Fruit fly (Drosophila melanogaster) whole organism, embryonic: ENCODE measurements around the gene CG43060.

ENCODE experiments used
- Antp ChIP-seq: fragments of 200-800 bp; sonication (Bioruptor generic); optimal IDR thresholded peaks from 3 replicates; lab custom pipeline; 2016; ENCODE audit warnings: missing biosample characterization, missing genetic modification characterization
- Atf-2 ChIP-seq: fragments of 200-800 bp; sonication (Bioruptor generic); optimal IDR thresholded peaks from 2 replicates; lab custom pipeline; 2016; ENCODE audit warnings: missing biosample characterization, missing genetic modification characterization
- CG10267 ChIP-seq: fragments of 200-800 bp; sonication (Bioruptor generic); optimal IDR thresholded peaks from 2 replicates; lab custom pipeline; 2018; ENCODE audit warnings: missing biosample characterization, mild to moderate bottlenecking, missing genetic modification characterization, moderate library complexity
- CG10274 ChIP-seq: fragments of 200-800 bp; sonication (Bioruptor generic); optimal IDR thresholded peaks from 3 replicates; lab custom pipeline; 2017; ENCODE audit warnings: missing biosample characterization, mild to moderate bottlenecking, missing genetic modification characterization
- CG12744 ChIP-seq: fragments of 200-800 bp; sonication (Bioruptor generic); optimal IDR thresholded peaks from 2 replicates; lab custom pipeline; 2016; ENCODE audit warnings: missing biosample characterization, missing genetic modification characterization
- CG12769 ChIP-seq: fragments of 200-800 bp; sonication (Bioruptor generic); optimal IDR thresholded peaks from 2 replicates; lab custom pipeline; 2019; ENCODE audit warnings: missing biosample characterization, mild to moderate bottlenecking, missing genetic modification characterization, moderate library complexity
- CG14710 ChIP-seq: fragments of 200-800 bp; sonication (Bioruptor generic); optimal IDR thresholded peaks from 3 replicates; lab custom pipeline; 2019; ENCODE audit warnings: missing biosample characterization, mild to moderate bottlenecking, missing genetic modification characterization, moderate library complexity
- CG17385 ChIP-seq: fragments of 200-800 bp; sonication (Bioruptor generic); optimal IDR thresholded peaks from 3 replicates; lab custom pipeline; 2018; ENCODE audit warnings: missing biosample characterization, mild to moderate bottlenecking, missing genetic modification characterization
- CG18619 ChIP-seq: fragments of 200-800 bp; sonication (Bioruptor generic); optimal IDR thresholded peaks from 3 replicates; lab custom pipeline; 2017; ENCODE audit warnings: missing biosample characterization, mild to moderate bottlenecking, missing genetic modification characterization
- CG2120 ChIP-seq: fragments of 200-800 bp; sonication (Bioruptor generic); optimal IDR thresholded peaks from 3 replicates; lab custom pipeline; 2016; ENCODE audit warnings: missing biosample characterization, missing genetic modification characterization
- CG2875 ChIP-seq: fragments of 200-800 bp; sonication (Bioruptor generic); optimal IDR thresholded peaks from 2 replicates; lab custom pipeline; 2017; ENCODE audit warnings: missing biosample characterization, mild to moderate bottlenecking, missing genetic modification characterization, missing genetic modification reagents
- CG4282 ChIP-seq: fragments of 200-800 bp; sonication (Bioruptor generic); optimal IDR thresholded peaks from 2 replicates; lab custom pipeline; 2016; ENCODE audit warnings: missing biosample characterization, missing genetic modification characterization
- CG4424 ChIP-seq: fragments of 200-800 bp; sonication (Bioruptor generic); optimal IDR thresholded peaks from 3 replicates; lab custom pipeline; 2016; ENCODE audit warnings: missing biosample characterization, missing genetic modification characterization
- CG4707 ChIP-seq: fragments of 200-800 bp; sonication (Bioruptor generic); optimal IDR thresholded peaks from 2 replicates; lab custom pipeline; 2018; ENCODE audit warnings: missing biosample characterization, mild to moderate bottlenecking, missing genetic modification characterization, moderate library complexity
- CG6175 ChIP-seq: fragments of 200-800 bp; sonication (Bioruptor generic); IDR thresholded peaks from 3 replicates; pipeline ENCODE4 v1.3.6; 2022; ENCODE audit warnings: missing biosample characterization, missing genetic modification characterization
- CG7372 ChIP-seq: fragments of 200-800 bp; sonication (Bioruptor generic); IDR thresholded peaks from 2 replicates; pipeline ENCODE4 v1.3.6; 2022; ENCODE audit warnings: missing biosample characterization, missing genetic modification characterization
- CG7556 ChIP-seq: fragments of 200-800 bp; sonication (Bioruptor generic); optimal IDR thresholded peaks from 2 replicates; lab custom pipeline; 2017; ENCODE audit warnings: missing biosample characterization, mild to moderate bottlenecking, missing genetic modification characterization
- CG7963 ChIP-seq: fragments of 200-800 bp; sonication (Bioruptor generic); IDR thresholded peaks from 3 replicates; pipeline ENCODE4 v1.3.6; 2022; ENCODE audit warnings: missing biosample characterization, missing genetic modification characterization; ENCODE audit not compliant: partially characterized antibody
- CG8290 ChIP-seq, 3 experiments: fragments of 200-800 bp; sonication (Bioruptor generic); optimal IDR thresholded peaks; 2 replicates each; lab custom pipeline; 2016 to 2019; ENCODE audit warnings: missing biosample characterization in 3 of 3, missing genetic modification characterization in 3 of 3, mild to moderate bottlenecking in 2 of 3, moderate library complexity in 1 of 3
- CG9727 ChIP-seq: fragments of 200-800 bp; sonication (Bioruptor generic); optimal IDR thresholded peaks from 3 replicates; lab custom pipeline; 2017; ENCODE audit warnings: missing biosample characterization, mild to moderate bottlenecking, missing genetic modification characterization
- E2f1 ChIP-seq: fragments of 200-800 bp; sonication (Bioruptor generic); IDR thresholded peaks from 2 replicates; pipeline ENCODE4 v1.3.6; 2022; ENCODE audit warnings: missing biosample characterization, missing genetic modification characterization
- Fer2 ChIP-seq: fragments of 200-800 bp; sonication (Bioruptor generic); optimal IDR thresholded peaks from 2 replicates; lab custom pipeline; 2018; ENCODE audit warnings: missing biosample characterization, mild to moderate bottlenecking, missing genetic modification characterization, moderate library complexity
- MTF-1 ChIP-seq: fragments of 200-800 bp; sonication (Bioruptor generic); optimal IDR thresholded peaks from 2 replicates; lab custom pipeline; 2018; ENCODE audit warnings: missing biosample characterization, mild to moderate bottlenecking, missing genetic modification characterization, borderline replicate concordance
- Nf-YA ChIP-seq: fragments of 200-800 bp; sonication (Bioruptor generic); IDR thresholded peaks from 2 replicates; pipeline ENCODE4 v1.3.6; 2022; ENCODE audit warnings: missing biosample characterization, missing genetic modification characterization
- PHDP ChIP-seq: fragments of 200-800 bp; sonication (Bioruptor generic); optimal IDR thresholded peaks from 3 replicates; lab custom pipeline; 2018; ENCODE audit warnings: missing biosample characterization, mild to moderate bottlenecking, missing genetic modification characterization, moderate library complexity
- Pdp1 ChIP-seq, 2 experiments: fragments of 200-800 bp; sonication (Bioruptor generic); optimal IDR thresholded peaks; 3 replicates each; lab custom pipeline; 2016; ENCODE audit warnings: missing biosample characterization in 2 of 2, missing genetic modification characterization in 2 of 2, mild to moderate bottlenecking in 1 of 2, moderate library complexity in 1 of 2
- bbx ChIP-seq: fragments of 200-800 bp; sonication (Bioruptor generic); IDR thresholded peaks from 2 replicates; pipeline ENCODE4 v1.3.6; 2022; ENCODE audit warnings: missing biosample characterization, missing genetic modification characterization; ENCODE audit not compliant: partially characterized antibody
- cad ChIP-seq: fragments of >200 bp; optimal IDR thresholded peaks from 2 replicates; lab custom pipeline; 2017; ENCODE audit warnings: missing biosample characterization, missing genetic modification characterization
- dmrt11E ChIP-seq: fragments of 200-800 bp; sonication (Bioruptor generic); optimal IDR thresholded peaks from 3 replicates; lab custom pipeline; 2018; ENCODE audit warnings: missing biosample characterization, mild to moderate bottlenecking, missing genetic modification characterization, moderate library complexity
- ems ChIP-seq: fragments of 200-800 bp; sonication (Bioruptor generic); optimal IDR thresholded peaks from 3 replicates; lab custom pipeline; 2016; ENCODE audit warnings: missing biosample characterization, missing genetic modification characterization
- en ChIP-seq: fragments of 200-800 bp; sonication (Bioruptor generic); optimal IDR thresholded peaks from 2 replicates; lab custom pipeline; 2016; ENCODE audit warnings: missing biosample characterization, missing genetic modification characterization
- gce ChIP-seq: fragments of 200-800 bp; sonication (Bioruptor generic); IDR thresholded peaks from 3 replicates; pipeline ENCODE4 v1.3.6; 2022; ENCODE audit warnings: missing biosample characterization, missing genetic modification characterization
- gsb-n ChIP-seq: fragments of 200-800 bp; sonication (Bioruptor generic); optimal IDR thresholded peaks from 3 replicates; lab custom pipeline; 2018; ENCODE audit warnings: missing biosample characterization, mild to moderate bottlenecking, missing genetic modification characterization
- her ChIP-seq: fragments of 200-800 bp; sonication (Bioruptor generic); optimal IDR thresholded peaks from 2 replicates; lab custom pipeline; 2016; ENCODE audit warnings: missing biosample characterization, missing genetic modification characterization
- kay ChIP-seq: fragments of 200-800 bp; sonication (Bioruptor generic); optimal IDR thresholded peaks from 2 replicates; lab custom pipeline; 2016; ENCODE audit warnings: missing biosample characterization, missing genetic modification characterization
- lov ChIP-seq, 2 experiments: fragments of 200-800 bp in 1 of 2; fragments of >200 bp in 1 of 2; sonication (Bioruptor generic) in 1 of 2; IDR thresholded peaks in 1 of 2; optimal IDR thresholded peaks in 1 of 2; 2 replicates in 1 of 2; 3 replicates in 1 of 2; pipeline versions ENCODE4 v1.3.6 to Lab custom; 2017 to 2022; ENCODE audit warnings: missing biosample characterization in 1 of 2, missing genetic modification characterization in 1 of 2
- nau ChIP-seq: fragments of 200-800 bp; sonication (Bioruptor generic); optimal IDR thresholded peaks from 3 replicates; lab custom pipeline; 2017; ENCODE audit warnings: missing biosample characterization, mild to moderate bottlenecking, missing genetic modification characterization, missing genetic modification reagents
- oc ChIP-seq: fragments of 200-800 bp; sonication (Bioruptor generic); optimal IDR thresholded peaks from 2 replicates; lab custom pipeline; 2018; ENCODE audit warnings: missing biosample characterization, mild to moderate bottlenecking, missing genetic modification characterization, moderate library complexity
- pb ChIP-seq: fragments of 200-800 bp; sonication (Bioruptor generic); optimal IDR thresholded peaks from 3 replicates; lab custom pipeline; 2016; ENCODE audit warnings: missing biosample characterization, missing genetic modification characterization
- phol ChIP-seq: fragments of 200-800 bp; sonication (Bioruptor generic); optimal IDR thresholded peaks from 3 replicates; lab custom pipeline; 2018; ENCODE audit warnings: missing biosample characterization, mild to moderate bottlenecking, missing genetic modification characterization, moderate library complexity
- pnt ChIP-seq: fragments of 200-800 bp; sonication (Bioruptor generic); optimal IDR thresholded peaks from 3 replicates; lab custom pipeline; 2016; ENCODE audit warnings: missing biosample characterization, missing genetic modification characterization
- pros ChIP-seq: fragments of 200-800 bp; sonication (Bioruptor generic); optimal IDR thresholded peaks from 3 replicates; lab custom pipeline; 2019; ENCODE audit warnings: missing biosample characterization, mild to moderate bottlenecking, missing genetic modification characterization, moderate library complexity
- ranshi ChIP-seq: fragments of 200-800 bp; sonication (Bioruptor generic); IDR thresholded peaks from 2 replicates; pipeline ENCODE4 v1.3.6; 2022; ENCODE audit warnings: missing biosample characterization, missing genetic modification characterization
- repo ChIP-seq: fragments of 200-800 bp; sonication (Bioruptor generic); optimal IDR thresholded peaks from 2 replicates; lab custom pipeline; 2016; ENCODE audit warnings: missing biosample characterization, missing genetic modification characterization
- trem ChIP-seq: fragments of 200-800 bp; optimal IDR thresholded peaks from 3 replicates; lab custom pipeline; 2019; ENCODE audit warnings: missing biosample characterization, mild to moderate bottlenecking, missing genetic modification characterization, moderate library complexity
- usp ChIP-seq: fragments of >200 bp; optimal IDR thresholded peaks from 2 replicates; lab custom pipeline; 2017; ENCODE audit warnings: missing biosample characterization, missing genetic modification characterization
- vnd ChIP-seq: fragments of 200-800 bp; sonication (Bioruptor generic); IDR thresholded peaks from 3 replicates; pipeline ENCODE4 v1.3.6; 2022; ENCODE audit warnings: missing biosample characterization, missing genetic modification characterization; ENCODE audit not compliant: partially characterized antibody
- wek ChIP-seq: fragments of 200-800 bp; sonication (Bioruptor generic); optimal IDR thresholded peaks from 3 replicates; lab custom pipeline; 2018; ENCODE audit warnings: missing biosample characterization, mild to moderate bottlenecking, missing genetic modification characterization, moderate library complexity
- zf30C ChIP-seq: fragments of 200-800 bp; sonication (Bioruptor generic); optimal IDR thresholded peaks from 3 replicates; lab custom pipeline; 2018; ENCODE audit warnings: missing biosample characterization, mild to moderate bottlenecking, missing genetic modification characterization

CG43060 gene

dm6 chr3R:8105088-8105542 is 64.1 kb downstream of the CG43060 start, which contains the start of gene puc (continued):
- no peak for TF ChIP-seq E2f1
- TF ChIP-seq kay, result peak; percentile 5
- TF ChIP-seq nau (GFP tag; lab: Kevin White, UChicago), result peak; percentile 39
- peak; percentile 49 for TF ChIP-seq CG12769
- TF ChIP-seq CG7963, result no peak
- TF ChIP-seq repo (GFP tag; lab: Kevin White, UChicago), result peak; percentile 53
- TF ChIP-seq CG7372 (GFP tag; lab: Robert Waterston, UW), result no peak
- TF ChIP-seq en, result peak; percentile 26
- no peak for TF ChIP-seq pros
- TF ChIP-seq CG17385 (GFP tag; lab: Kevin White, UChicago), result peak; percentile 67
- peak; percentile 54 for TF ChIP-seq her
- TF ChIP-seq CG10274 (GFP tag; lab: Kevin White, UChicago), result no peak
- no peak for TF ChIP-seq gce
- no peak for TF ChIP-seq ranshi
- TF ChIP-seq CG10267 (tag; lab: Kevin White, UChicago), result peak; percentile 98
- no peak for TF ChIP-seq CG4424
- no peak for TF ChIP-seq Atf-2 (GFP tag; lab: Kevin White, UChicago)
- no peak for TF ChIP-seq lov (optimal IDR thresholded peaks at IDR 0.05; lab: Kevin White, UChicago)
- TF ChIP-seq lov (GFP tag; IDR thresholded peaks at IDR 0.05; lab: Robert Waterston, UW), result no peak
- no peak for TF ChIP-seq cad (GFP tag; lab: Kevin White, UChicago)
- peak; percentile 30 for TF ChIP-seq CG2120 (GFP tag; lab: Kevin White, UChicago)
- TF ChIP-seq trem (tag; lab: Kevin White, UChicago), result peak; percentile 49
- peak; percentile 37 for TF ChIP-seq CG18619 (GFP tag; lab: Kevin White, UChicago)
- TF ChIP-seq Pdp1 (GFP tag; optimal IDR thresholded peaks at IDR 0.05; lab: Kevin White, UChicago), result peak; percentile 13 to 62
- TF ChIP-seq zf30C (GFP tag; lab: Kevin White, UChicago), result peak; percentile 33
- TF ChIP-seq CG4282 (GFP tag; lab: Kevin White, UChicago), result peak; percentile 28
- TF ChIP-seq phol, result peak; percentile 45
- TF ChIP-seq vnd (GFP tag; lab: Robert Waterston, UW), result no peak
- TF ChIP-seq CG2875 (GFP tag; lab: Kevin White, UChicago), result peak; percentile 42
- TF ChIP-seq CG12744 (GFP tag; lab: Kevin White, UChicago), result no peak
- TF ChIP-seq usp, result no peak
- no peak for TF ChIP-seq Nf-YA (GFP tag; lab: Robert Waterston, UW)
- TF ChIP-seq pnt (GFP tag; lab: Kevin White, UChicago), result no peak
- no peak for TF ChIP-seq CG6175 (GFP tag; lab: Robert Waterston, UW)
- peak; percentile 30 for TF ChIP-seq gsb-n (tag; lab: Kevin White, UChicago)
- peak; percentile 45 for TF ChIP-seq CG4707 (GFP tag; lab: Kevin White, UChicago)
- TF ChIP-seq Fer2 (tag; lab: Kevin White, UChicago), result no peak
- peak; percentile 2 for TF ChIP-seq CG7556
- TF ChIP-seq PHDP (tag; lab: Kevin White, UChicago), result peak; percentile 38
- TF ChIP-seq oc (tag; lab: Kevin White, UChicago), result peak; percentile 20
- TF ChIP-seq CG9727 (GFP tag; lab: Kevin White, UChicago), result peak; percentile 12
- peak; percentile 10 for TF ChIP-seq CG8290 (GFP tag; optimal IDR thresholded peaks at IDR 0.05; lab: Kevin White, UChicago)
- peak in 1 of 2 experiments; percentile 84 for TF ChIP-seq CG8290 (tag; optimal IDR thresholded peaks at IDR 0.05; lab: Kevin White, UChicago)
- TF ChIP-seq bbx (GFP tag; lab: Robert Waterston, UW), result no peak
- TF ChIP-seq ems (GFP tag; lab: Kevin White, UChicago), result peak; percentile 64
- TF ChIP-seq MTF-1 (GFP tag; lab: Kevin White, UChicago), result peak; percentile 92
- TF ChIP-seq Antp (GFP tag; lab: Kevin White, UChicago), result no peak
- peak; percentile 15 for TF ChIP-seq pb (GFP tag; lab: Kevin White, UChicago)
- peak; percentile 15 for TF ChIP-seq dmrt11E (tag; lab: Kevin White, UChicago)
- TF ChIP-seq CG14710 (tag; lab: Kevin White, UChicago), result peak; percentile 59
- peak; percentile 65 for TF ChIP-seq wek (GFP tag; lab: Kevin White, UChicago)
